Worm (Caenorhabditis elegans): ENCODE data around the gene C02B8.7.

ce11 chrX:8116157-8116556 is 21.5 kb downstream of the C02B8.7 start, which contains the start of gene hlh-8:
- TF ChIP-seq sea-1 (GFP tag; conservative IDR thresholded peaks at IDR 0.05) (no peak), hmbx-1 (tag; optimal IDR thresholded peaks at IDR 0.05) (no peak), flt-1 (GFP tag; IDR thresholded peaks at IDR 0.05) (no peak), scrt-1 (GFP tag; IDR thresholded peaks at IDR 0.05) (no peak), tra-4 (tag; optimal IDR thresholded peaks at IDR 0.05) (no peak), pes-1 (GFP tag; IDR thresholded peaks at IDR 0.05) (no peak), B0310.2 (tag; optimal IDR thresholded peaks at IDR 0.05) (no peak), ama-1 (optimal IDR thresholded peaks at IDR 0.05) (no peak), ceh-36 (tag; optimal IDR thresholded peaks at IDR 0.05) (no peak), hmg-4 (GFP tag; optimal IDR thresholded peaks at IDR 0.05) (no peak), hnd-1 (tag; optimal IDR thresholded peaks at IDR 0.05) (no peak)

Measured in whole organism, early embryonic.